Fruit fly (Drosophila melanogaster): ENCODE data around the gene CG9760.

CG9760 gene

DNA sequence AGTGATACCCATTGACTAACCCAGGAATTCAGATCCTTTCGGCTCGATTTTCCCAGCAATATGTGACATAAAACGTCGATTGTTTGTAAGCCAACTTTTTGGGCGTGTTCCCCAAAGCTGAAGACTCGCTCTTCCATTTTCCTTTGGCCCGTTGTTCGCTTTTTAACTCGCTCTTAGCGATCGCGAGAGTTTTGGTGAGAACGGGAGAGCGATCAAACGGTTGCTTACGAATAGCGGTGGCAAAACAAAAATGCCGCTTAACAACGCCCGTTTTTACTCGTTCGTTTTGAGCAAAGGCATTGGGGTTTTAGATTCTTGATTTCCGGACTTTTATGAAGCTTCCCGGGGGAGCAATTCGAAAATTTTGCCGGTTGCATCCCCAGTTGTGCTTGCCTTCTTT, 16.6 kb downstream of the CG9760 start:
- TF ChIP-seq noc (tag; optimal IDR thresholded peaks at IDR 0.05): no peak

DNA sequence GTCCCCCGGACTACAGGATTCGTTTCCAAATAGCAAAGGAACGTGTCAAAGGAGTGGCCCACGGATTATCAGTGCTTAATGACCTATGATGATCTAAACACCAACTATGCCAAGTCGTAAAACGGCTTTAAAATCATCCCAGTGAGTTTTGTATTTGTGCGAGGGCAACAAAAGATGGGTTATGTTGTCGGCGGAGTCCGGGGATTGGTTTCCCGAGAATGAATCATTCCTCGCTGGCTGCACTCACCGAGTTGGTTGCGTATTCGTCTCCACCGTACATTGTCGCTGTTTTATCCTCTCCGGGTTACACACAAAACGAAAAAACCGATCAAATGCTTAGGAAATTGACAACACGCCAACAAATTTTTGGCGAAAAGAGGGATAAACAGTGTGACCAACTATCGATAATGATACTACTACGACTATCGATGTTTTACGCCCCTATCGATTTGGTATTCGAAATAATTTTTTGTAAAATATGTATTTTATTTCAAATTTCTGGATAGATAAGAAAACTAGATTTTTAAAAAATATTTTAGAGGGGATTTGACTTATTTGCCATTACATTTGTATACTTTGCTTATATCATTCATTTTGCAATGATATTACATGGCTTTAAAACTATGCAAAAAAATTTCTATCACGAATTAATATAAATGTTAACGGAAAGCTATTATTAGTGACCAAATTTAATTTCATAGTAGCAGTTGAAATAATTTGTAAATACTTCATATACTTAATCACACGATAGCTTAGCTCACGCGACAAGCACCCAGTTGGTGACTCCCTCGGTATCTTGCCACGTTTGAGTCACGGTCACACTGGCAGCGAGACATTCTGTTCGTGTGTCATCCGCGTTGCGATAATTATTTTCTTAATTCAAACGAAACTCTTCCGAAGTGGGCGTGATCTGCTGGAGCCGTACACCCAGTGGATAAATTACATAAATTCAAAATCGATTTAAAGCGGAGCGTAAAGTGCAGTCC, 17.5 kb downstream of the CG9760 start, which contains the start of the genes eIF3l and Nrx-IV:
Gene eIF3l, minus strand, starts transcription at position 389 of the 986 bp plus-strand sequence.
Gene Nrx-IV, plus strand, starts transcription at position 811 of the 986 bp plus-strand sequence.
- TF ChIP-seq noc (tag; optimal IDR thresholded peaks at IDR 0.05): no peak

DNA sequence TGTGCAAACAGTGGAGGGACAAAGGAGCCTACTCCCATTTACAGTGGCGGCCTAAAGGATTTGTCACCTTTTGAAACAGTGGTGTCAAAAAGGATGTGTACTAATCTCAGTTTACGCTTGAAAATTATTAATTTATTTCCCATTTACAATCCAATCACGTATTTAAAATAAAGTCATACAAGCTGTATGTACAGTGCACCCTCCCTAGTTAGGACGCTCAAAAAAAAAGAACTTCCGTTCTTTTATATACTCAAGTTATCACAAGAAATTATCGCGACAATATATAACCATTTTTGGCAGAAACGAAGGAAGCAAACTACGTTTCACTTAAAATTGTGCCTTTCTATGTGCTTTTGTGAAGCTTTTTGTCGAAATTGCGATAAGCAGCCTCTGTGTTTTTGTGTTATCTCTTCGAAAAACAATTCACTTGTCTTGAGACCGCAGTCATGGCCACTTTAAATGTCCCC, 24.3 kb downstream of the CG9760 start:
- TF ChIP-seq noc (tag; optimal IDR thresholded peaks at IDR 0.05): peak; percentile 75

DNA sequence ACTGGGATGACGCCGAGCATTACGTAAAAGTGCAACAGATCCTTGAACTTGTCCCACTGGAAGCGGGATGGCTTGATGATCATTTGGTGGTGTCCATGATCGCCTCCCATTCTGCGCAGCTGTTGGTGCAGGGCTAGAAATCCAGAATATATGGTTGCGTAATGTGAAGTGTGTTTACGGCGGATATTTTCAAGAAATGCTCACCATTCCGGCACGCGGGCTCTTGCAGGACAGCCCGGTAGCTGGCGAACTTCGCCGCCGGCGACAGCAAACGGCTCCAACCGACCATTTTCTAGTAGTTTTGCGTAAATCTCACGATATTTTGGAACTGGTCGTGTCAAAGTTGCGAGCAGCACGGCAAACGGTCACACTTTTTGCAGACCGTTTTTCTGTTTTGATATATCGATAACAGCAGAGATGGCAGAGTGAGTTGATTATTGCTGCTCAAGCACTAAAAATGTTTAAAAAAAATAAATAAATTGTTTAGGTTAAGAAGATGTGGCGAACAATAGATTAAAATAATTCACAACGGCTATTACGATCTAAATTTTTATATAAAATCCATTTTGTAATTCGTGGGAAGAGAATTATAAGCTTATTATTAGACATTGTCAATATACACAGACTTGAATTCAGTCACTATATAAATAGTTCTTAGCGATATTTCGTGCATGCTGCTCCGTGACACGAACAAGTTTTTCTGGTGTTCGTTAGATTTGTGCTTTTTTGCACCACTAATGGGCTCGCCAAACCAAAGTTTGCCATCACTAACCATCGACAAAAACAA, 25.2 kb downstream of the CG9760 start, which contains the start of the genes ND-SGDH and RhoGAP68F:
Gene ND-SGDH, minus strand, starts transcription at position 472 of the 787 bp plus-strand sequence.
Gene RhoGAP68F, plus strand, starts transcription at position 756 of the 787 bp plus-strand sequence.
- peak; percentile 72 for TF ChIP-seq noc (tag; optimal IDR thresholded peaks at IDR 0.05)

DNA sequence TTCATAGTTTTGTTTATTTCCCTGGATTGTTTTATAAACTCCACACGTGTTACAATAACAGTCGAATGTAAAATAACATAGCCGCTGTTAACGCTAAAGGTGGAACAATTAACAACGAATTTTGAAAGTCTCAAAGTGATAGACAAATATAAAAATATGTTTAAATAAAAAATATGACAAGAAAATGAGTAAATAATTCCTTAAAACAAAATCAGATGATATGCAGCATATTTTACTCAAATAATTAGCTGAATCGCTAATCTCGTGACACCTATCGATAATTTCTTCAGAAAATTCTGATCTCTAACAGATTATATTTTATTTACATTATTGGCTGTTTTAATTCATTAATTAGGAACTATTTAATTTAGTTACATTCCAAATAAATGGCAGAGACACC, 26.9 kb downstream of the CG9760 start, which contains the start of the genes CG5645 and Atg12:
Gene CG5645, minus strand, starts transcription at position 77 of the 400 bp plus-strand sequence.
Gene Atg12, plus strand, starts transcription at position 338 of the 400 bp plus-strand sequence.
- peak; percentile 56 for TF ChIP-seq noc (tag; optimal IDR thresholded peaks at IDR 0.05)

DNA sequence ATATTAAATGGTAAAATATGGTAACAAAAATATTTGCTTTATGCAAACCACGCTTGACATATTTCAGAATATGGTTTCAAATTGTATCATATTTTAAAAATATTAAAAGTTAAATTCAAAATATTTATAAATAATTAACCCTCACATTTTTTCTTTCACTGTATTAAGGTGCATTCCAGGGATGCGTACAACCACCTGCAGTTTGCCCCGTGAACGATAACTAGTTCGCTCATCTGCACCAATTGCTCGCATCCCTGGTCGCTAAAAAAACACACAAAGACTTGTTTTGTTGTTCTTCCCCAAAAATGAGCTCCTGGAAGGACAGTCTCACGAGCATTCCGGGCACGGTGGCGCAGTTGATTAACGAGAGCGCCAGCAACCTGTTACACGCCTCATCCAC, 31.6 kb downstream of the CG9760 start, which contains the start of gene DEF8:
Gene DEF8, plus strand, starts transcription at position 229 of the 400 bp plus-strand sequence.
- TF ChIP-seq noc (tag; optimal IDR thresholded peaks at IDR 0.05): peak; percentile 62

DNA sequence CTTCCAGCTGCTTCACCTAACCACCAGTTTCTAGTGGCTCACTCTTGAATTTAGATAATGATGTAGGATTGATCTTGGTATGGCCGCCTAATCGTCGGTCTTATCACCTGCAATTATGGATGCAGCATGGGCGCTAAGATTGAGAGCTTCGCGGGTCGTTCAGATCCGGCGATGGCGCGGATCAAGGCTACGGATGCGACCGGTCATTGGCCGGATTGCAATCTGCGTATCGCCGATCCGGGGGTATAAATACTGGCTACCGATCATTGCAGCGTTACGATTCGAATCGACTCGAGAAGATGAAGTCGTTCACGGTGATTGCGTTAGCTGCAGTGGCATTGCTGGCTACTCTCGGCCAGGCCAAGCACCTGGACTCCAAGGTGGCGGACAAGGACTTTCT, 34.4 kb downstream of the CG9760 start, which contains the start of gene Lsp2:
Gene Lsp2, plus strand, starts transcription at position 283 of the 400 bp plus-strand sequence.
- no peak for TF ChIP-seq noc (tag; optimal IDR thresholded peaks at IDR 0.05)

DNA sequence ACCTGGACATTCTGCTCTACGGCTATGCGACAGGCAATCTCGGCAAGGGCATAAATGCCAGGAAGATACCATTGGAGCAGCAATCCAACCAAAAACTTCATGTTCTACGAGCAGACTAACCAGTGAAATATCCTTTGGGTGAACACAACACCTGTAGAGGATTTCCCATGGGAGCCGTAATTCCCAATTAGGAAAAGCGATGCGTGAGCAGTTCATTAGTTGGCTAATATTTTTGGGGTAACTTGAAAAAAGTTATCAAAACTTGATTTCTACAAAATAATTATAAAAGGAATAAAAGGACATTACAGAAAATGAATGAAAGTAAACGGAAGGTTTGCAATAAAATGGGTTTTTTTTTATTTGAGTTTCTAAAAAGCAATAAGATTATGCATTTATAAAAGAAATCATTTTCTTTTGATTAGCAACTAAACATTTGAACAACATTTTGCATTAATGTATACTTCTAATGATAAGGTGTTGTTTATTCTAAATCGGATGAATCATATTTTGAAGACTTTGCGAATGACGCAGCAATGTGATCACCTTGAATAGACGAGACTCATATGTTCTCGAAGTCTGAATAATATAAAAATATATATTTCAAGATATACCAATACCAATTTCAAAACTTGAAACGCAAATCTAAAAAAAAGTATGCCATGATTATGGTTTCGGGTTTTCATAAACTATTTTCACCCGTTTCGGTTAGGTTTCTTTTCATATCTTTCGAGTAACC, 36.1 kb downstream of the CG9760 start, which contains the start of the genes Ir68b and CG34241:
Gene Ir68b, minus strand, starts transcription at position 101 of the 736 bp plus-strand sequence.
Gene CG34241, plus strand, starts transcription at position 686 of the 736 bp plus-strand sequence.
- TF ChIP-seq noc (tag; optimal IDR thresholded peaks at IDR 0.05): no peak

DNA sequence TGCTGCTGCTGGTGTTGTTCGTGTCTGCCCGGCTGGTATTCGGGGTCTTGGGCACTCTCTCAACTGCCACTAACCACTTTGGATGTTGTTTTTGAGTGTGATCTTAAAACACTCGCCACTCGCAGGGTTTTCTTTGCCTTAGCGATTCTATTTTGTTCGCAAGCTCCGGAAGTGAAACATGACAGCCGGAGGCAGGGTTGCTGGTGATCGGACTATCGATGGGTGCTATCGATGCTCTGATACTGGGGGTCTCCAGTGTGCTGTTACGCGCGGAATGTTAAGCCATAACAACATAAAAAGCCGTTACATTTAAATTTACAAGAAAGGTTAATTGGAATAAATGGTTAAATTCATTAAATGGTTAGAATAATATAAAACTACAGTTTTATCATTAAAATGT, 38.6 kb downstream of the CG9760 start, which contains the start of gene yps:
Gene yps, minus strand, starts transcription at position 176 of the 400 bp plus-strand sequence.
- peak; percentile 66 for TF ChIP-seq noc (tag; optimal IDR thresholded peaks at IDR 0.05)

DNA sequence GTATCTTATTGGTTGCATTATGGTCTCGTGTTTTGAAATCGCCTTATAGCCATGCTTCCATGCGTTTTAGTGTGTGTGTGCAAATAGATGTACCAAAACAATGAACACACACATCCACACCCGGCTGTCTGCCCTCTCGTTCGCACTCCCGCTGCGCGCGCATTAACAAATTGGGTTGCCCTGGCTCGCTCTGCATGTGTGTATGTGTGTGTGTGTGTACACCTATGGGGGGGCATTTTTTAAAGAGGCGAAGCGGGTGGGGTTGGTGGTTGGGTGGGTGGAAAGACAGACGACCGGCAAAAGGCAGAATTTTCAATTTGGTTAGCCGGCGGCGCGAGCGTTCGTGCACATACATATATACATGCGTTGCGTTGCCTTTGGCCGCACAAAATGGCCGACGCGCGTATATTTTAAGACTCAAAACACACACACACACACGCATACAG, 39.4 kb downstream of the CG9760 start:
- no peak for TF ChIP-seq noc (tag; optimal IDR thresholded peaks at IDR 0.05)

DNA sequence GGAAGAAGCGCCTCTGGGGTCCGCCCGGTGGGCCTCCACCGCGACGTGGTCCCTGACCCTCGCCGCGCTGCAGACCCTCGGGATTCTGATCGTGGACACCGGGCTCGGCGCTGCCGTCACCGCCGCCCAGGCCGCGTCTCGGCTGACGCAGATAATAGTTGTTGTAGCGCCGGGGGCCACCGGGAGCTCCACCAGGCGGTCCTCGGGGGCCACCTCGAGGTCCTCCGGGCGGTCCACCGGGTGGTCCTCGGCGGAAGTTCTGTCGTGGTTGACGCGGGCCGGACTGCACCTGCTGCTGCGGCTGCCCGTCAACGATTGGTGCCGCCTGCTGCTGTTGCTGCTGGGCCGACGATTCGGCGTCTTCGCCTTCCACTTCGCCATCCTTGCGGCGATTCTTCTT, 40.6 kb downstream of the CG9760 start:
- TF ChIP-seq noc (tag; optimal IDR thresholded peaks at IDR 0.05): no peak

DNA sequence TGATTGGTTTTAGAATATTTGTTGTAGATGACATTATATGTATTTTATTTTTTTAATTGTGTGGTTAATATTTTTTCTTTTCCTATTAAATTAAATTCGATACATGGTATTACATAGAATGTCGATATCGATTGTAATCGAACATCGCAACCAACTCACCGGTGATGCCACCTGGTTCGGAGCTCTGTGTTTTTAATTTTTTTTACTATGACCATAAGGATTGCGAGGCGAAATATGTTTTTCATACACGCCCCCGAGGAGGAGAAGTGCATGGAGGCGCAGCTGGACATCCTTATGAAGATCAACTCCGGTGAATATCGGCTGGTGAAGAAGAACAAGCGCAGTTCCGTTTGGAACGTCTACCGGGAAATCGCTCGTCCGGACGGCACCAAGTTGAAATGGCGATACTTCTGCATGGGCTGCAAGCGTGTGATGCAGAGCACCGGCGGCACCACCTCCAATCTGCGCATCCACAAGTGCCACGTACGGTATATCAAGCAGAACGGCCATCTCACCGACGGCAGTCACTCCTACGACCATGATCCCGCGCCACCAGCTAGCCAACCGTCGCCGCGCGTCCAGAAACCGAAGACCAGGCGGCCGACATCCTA, 43.6 kb downstream of the CG9760 start, which contains the start of gene CG11560:
Gene CG11560, plus strand, starts transcription at position 145 of the 611 bp plus-strand sequence.
- TF ChIP-seq noc (tag; optimal IDR thresholded peaks at IDR 0.05): no peak

DNA sequence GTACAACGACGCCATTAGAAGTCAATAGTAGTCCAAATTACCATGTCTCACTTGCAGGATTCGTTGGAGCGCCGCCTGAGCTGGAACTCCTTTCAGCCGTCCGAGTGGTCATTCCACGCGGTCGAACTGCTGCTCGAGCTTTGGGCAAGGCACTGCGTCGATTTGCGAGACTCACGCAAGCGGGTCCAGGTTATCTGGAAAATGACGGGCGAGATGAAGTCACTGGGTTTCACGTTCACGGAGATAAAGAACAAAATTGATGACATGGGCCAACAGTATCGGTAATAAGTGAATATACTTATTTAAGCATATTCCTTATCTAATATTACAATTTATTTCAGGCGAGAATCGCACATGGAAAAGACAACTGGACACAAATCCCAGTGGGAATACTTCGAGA, 44.9 kb downstream of the CG9760 start:
- no peak for TF ChIP-seq noc (tag; optimal IDR thresholded peaks at IDR 0.05)

DNA sequence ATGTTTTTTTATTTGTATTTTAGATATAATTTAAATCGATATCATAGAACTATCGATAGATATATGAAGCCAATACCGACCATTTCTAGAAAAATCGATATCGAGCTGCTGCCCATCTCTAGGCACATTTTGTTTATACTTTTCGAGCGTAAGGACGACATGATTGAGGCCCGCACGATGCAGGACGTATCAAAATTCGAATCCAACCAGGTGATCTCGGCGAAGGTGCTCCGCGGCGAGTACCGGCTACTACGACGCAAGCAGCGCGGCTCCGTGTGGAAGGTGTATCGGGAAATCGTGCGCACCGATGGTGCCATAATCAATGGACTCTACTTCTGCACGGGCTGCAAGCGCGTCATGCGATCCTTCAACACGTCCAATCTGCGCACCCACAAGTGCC, 45.4 kb downstream of the CG9760 start, which contains the start of gene ssp:
Gene ssp, plus strand, starts transcription at position 102 of the 400 bp plus-strand sequence.
- no peak for TF ChIP-seq noc (tag; optimal IDR thresholded peaks at IDR 0.05)

Measured in whole organism, larva.